Fruit fly (Drosophila melanogaster) whole organism: ENCODE measurements around the gene CG10863.

Experiments used
- CG8478 ChIP-seq: fragments of >200 bp; optimal IDR thresholded peaks from 2 replicates; lab custom pipeline; 2018; ENCODE audit warnings: inconsistent platforms
- Dll ChIP-seq: fragments of >200 bp; optimal IDR thresholded peaks from 2 replicates; lab custom pipeline; 2017
- EcR ChIP-seq, 2 experiments: fragments of >200 bp; optimal IDR thresholded peaks; 2 replicates each; lab custom pipeline; 2017; ENCODE audit warnings: missing biosample characterization in 2 of 2, missing genetic modification characterization in 2 of 2, missing genetic modification reagents in 2 of 2
- pan ChIP-seq: fragments of >200 bp; optimal IDR thresholded peaks from 2 replicates; lab custom pipeline; 2017
- psq ChIP-seq: fragments of >200 bp; optimal IDR thresholded peaks from 2 replicates; lab custom pipeline; 2017

- TF ChIP-seq psq (lab: Kevin White, UChicago) (no peak), CG8478 (lab: Kevin White, UChicago) (no peak), Dll (no peak), pan (no peak), EcR (GFP tag; optimal IDR thresholded peaks at IDR 0.05; lab: Kevin White, UChicago) (no peak)
Observed at dm6 chr3L:3976438-3976837, 34.2 kb upstream of the CG10863 start.
